Fruit fly (Drosophila melanogaster): ENCODE data around the gene CG8028.

DNA sequence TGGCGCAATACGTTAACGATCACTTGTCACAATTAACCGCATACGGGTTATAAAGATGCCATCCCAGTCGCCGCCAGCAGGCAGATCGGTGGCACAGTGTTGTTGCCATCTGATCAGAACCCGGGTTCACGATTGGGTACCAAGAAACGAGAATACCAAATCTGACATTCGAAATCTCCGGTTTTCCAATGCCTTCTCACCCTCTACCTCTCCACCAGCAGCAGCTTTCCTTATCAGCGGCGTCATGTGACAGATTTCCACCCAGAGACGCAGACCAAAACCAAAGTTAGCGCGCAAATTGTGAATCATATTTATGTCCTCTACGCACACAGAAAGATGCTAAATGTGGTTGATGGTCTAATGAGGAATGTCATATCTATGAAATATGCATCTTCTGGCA lies 41.5 kb downstream of the CG8028 start:
- TF ChIP-seq CG6163 (GFP tag; IDR thresholded peaks at IDR 0.05) (no peak), CG11902 (GFP tag; optimal IDR thresholded peaks at IDR 0.05) (no peak), fd59A (GFP tag; optimal IDR thresholded peaks at IDR 0.05) (no peak), CG8119 (GFP tag; IDR thresholded peaks at IDR 0.05) (no peak), Ets96B (tag; optimal IDR thresholded peaks at IDR 0.05) (no peak), CG6854 (GFP tag; optimal IDR thresholded peaks at IDR 0.05) (no peak)

Measured in whole organism, prepupa.